Fruit fly (Drosophila melanogaster): ENCODE measurements around the gene Tgi.

The Tgi gene

DNA sequence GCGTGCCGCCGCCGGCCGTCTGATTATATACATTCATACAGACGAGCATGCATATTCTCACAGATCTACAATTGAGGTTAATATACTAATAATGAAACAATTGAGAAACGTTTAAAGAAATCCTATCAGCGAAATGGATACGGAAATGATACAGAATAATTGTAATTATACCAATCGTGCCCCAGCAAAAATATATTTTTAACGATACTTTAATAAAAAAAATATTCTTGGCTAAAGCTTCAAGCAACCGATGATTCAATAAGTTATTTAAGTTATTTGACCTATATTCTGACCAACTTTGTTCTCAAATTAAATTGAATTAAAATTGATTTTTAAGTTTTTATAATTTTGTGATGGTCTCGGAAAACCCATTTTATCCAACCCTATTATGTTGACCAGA is 10.5 kb upstream of the Tgi start:
- TF ChIP-seq Dll (optimal IDR thresholded peaks at IDR 0.05) (no peak), EcR (GFP tag; optimal IDR thresholded peaks at IDR 0.05) (no peak), psq (optimal IDR thresholded peaks at IDR 0.05) (no peak), usp (GFP tag; optimal IDR thresholded peaks at IDR 0.05) (no peak), CG8478 (optimal IDR thresholded peaks at IDR 0.05) (no peak), pan (optimal IDR thresholded peaks at IDR 0.05) (no peak)

DNA sequence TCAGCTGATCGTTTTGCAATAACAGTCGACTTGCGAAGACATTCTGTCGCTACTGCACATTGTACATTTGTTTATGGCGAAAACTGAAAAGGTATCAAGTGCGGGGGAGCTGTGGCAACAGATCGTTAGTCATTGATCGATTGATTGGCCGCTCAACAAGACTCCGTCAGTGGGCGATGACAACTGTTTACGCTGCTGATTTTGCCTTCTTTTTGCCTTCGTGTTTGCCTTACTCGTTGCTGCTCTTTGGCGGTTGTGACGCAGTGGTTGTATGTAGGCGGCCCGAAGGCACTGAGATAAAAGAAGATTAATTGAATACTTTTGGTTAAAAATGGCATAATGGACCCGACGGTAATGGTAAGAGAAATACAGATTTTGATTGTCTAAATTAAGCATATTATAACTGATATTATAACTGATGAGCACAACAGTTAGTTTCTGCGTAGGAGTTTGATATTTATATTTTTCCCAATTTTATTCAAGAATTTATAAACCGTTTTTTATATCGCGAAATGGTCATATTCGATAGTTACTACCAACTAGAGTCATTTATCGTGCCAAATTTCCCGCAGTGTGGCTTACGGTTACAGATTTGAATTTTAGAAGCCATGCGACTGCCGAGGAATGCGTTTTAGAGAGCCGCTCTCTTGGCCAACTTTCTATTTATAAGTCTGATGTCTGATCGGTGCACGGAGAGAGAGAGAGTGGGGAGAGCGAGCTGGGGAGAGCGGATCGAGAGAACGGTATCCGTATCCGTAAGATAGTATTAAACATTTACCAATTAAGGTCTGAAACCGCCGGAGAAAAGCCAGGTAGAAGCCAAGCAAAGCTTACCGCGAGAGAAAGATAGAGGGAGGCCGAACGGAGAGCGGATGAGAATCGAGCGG is 9.8 kb upstream of the Tgi start:
- no peak for TF ChIP-seq CG8478 (optimal IDR thresholded peaks at IDR 0.05)
- TF ChIP-seq Dll (optimal IDR thresholded peaks at IDR 0.05): peak; percentile 100
- no peak for TF ChIP-seq psq (optimal IDR thresholded peaks at IDR 0.05)
- TF ChIP-seq pan (optimal IDR thresholded peaks at IDR 0.05): no peak

DNA sequence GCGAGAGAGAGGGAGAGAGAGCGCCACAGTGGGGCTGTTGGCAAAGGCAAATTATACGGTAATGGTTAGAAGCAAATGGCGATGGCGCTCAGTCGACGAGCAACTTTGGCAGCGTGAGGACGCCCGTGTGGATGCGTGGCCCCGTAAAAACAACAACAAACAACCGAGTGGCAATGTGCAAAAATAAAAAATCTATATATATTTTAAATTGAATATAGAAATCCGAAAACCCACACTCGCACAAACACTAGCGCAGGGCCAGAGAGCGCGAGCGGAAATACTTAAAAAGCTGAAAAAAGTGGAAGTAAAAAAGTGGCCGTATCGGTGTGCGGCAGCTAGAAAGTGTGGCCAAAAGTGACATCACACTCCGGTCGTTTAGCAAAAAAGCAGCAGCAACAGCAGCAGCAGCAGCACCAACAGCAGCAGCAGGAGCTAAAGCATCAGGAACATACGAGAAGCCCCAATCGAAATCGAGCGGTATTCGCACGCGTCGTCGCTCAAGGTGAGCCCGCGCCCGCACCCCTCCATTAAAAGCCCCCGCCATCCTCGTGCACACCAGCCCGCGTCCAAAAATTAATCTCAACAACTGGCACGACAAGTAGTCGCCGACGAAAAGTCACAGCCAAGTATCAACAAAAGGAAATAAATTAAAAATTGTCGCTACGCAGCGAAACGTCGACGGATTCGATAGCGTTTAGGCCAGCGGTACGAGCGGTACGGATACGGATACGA is 9.0 kb upstream of the Tgi start, which contains the start of gene stv:
Gene stv (plus strand): TSS at position 89 of the 732 bp plus-strand sequence.
- TF ChIP-seq pan (optimal IDR thresholded peaks at IDR 0.05) (no peak), EcR (GFP tag; optimal IDR thresholded peaks at IDR 0.05) (no peak), CG8478 (optimal IDR thresholded peaks at IDR 0.05) (no peak), psq (optimal IDR thresholded peaks at IDR 0.05) (no peak), usp (GFP tag; optimal IDR thresholded peaks at IDR 0.05) (no peak), Dll (optimal IDR thresholded peaks at IDR 0.05) (no peak)

DNA sequence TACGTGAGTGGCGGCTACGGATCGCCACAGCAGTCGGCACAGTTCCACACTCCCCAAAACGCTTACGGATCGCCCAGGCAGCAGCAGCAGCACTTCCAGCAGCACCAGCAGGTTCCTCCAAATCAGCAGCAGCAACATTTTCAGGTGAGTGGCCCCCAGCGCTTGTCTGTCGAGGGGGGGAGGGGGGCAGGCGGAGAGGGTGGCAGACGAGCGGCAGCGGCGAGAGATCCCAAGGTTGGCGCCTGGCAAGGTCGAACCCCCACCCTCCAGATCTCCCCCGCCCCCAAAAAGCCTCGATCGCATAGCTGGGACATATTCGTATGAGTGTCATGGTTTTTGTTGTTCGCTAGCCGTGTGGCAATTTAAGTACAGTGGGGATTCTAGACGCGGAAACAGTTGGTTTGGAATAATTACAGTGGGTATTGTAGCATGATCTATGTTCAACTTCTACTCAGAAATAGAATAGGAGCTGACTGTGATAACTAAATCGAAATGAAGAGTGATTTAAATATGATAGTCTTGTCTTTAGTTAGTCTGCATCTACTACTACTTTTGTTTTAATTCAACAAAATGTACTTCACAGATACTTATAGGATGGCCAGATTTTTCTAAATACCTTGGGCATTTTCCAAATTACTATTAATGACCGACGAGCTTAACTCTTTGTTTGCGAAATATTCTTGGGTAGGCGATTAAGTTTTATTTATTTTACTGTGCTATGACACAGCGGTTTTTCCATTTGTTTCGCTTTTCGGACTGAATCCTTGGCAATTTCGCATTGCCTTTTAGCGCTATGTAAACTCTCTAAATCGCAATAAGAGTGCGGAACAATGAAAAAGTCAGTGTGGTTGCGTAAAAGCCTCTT is 8.0 kb upstream of the Tgi start:
- TF ChIP-seq CG8478 (optimal IDR thresholded peaks at IDR 0.05) (no peak), pan (optimal IDR thresholded peaks at IDR 0.05) (no peak), psq (optimal IDR thresholded peaks at IDR 0.05) (no peak), usp (GFP tag; optimal IDR thresholded peaks at IDR 0.05) (no peak), Dll (optimal IDR thresholded peaks at IDR 0.05) (no peak)

DNA sequence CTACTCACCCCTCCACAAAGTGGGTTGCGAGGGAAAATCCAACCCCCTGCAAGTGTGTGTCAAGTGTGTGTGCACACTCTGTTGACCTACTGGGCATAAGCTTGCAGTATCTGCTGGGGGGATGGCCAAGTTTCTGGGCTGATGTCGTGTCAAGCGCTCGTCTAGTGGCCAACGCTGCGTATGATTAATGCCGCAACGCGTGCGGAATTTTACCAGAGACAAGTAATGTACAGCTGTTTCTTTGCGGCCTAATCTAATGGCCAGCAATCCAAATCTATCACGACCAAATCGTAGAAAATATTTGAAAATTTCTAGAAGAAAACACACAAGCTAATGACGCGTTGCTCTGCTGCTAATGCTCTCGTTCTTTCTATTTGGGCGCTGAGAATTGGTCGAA is 7.4 kb upstream of the Tgi start:
- no peak for TF ChIP-seq psq (optimal IDR thresholded peaks at IDR 0.05)
- no peak for TF ChIP-seq pan (optimal IDR thresholded peaks at IDR 0.05)
- TF ChIP-seq CG8478 (optimal IDR thresholded peaks at IDR 0.05): no peak
- TF ChIP-seq EcR (GFP tag; optimal IDR thresholded peaks at IDR 0.05): no peak
- no peak for TF ChIP-seq Dll (optimal IDR thresholded peaks at IDR 0.05)
- no peak for TF ChIP-seq usp (GFP tag; optimal IDR thresholded peaks at IDR 0.05)

DNA sequence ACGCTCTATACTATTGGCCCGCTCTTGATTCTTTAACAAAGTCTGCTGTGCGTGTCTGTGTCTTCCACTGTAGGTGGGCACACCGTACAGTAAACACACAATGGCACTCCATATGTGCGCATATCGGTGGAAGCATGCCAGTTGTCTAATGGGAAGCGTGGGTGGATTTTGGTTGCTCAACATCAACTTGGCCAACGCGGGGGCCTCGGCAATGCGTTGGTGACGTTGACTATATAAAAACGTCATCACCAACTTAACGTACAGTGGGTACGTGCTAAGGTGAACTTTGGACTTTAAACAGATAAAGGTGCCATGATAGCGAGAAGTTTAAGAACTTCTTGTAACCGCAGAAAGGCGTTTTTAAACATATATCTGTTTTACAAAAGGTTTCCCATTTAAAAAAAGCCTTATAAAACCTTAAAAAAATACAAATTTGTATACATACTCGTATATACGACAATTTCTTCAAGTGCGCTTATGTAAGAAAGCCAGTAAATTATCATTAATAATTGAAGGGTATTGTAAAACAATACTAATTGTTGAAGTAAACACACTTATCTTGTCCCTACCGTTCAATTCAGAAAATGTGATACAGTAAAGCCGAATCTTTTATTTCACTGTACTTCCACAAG is 6.9 kb upstream of the Tgi start:
- no peak for TF ChIP-seq psq (optimal IDR thresholded peaks at IDR 0.05)
- TF ChIP-seq CG8478 (optimal IDR thresholded peaks at IDR 0.05): no peak
- no peak for TF ChIP-seq usp (GFP tag; optimal IDR thresholded peaks at IDR 0.05)
- TF ChIP-seq EcR (GFP tag; optimal IDR thresholded peaks at IDR 0.05): no peak
- no peak for TF ChIP-seq Dll (optimal IDR thresholded peaks at IDR 0.05)
- TF ChIP-seq pan (optimal IDR thresholded peaks at IDR 0.05): no peak

DNA sequence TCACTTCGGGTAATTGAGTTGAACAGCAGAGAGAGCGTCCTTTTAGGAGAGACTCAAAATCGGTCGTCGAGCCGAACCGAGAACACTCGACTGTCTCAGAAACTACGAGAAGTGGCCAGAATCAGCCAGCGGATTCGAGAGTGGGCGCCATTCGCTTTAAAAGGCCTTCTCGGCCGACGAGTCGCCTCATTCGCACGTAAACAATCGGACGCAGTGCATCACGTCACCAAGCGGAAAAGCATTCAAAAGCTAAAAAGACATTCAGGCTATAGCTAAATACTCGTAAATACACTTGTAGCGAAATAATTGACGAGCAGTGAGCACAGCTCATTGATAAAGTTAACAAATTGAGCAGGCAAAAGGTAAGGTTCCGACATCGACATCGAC is 6.4 kb upstream of the Tgi start:
- peak; percentile 25 for TF ChIP-seq Dll (optimal IDR thresholded peaks at IDR 0.05)
- no peak for TF ChIP-seq CG8478 (optimal IDR thresholded peaks at IDR 0.05)

DNA sequence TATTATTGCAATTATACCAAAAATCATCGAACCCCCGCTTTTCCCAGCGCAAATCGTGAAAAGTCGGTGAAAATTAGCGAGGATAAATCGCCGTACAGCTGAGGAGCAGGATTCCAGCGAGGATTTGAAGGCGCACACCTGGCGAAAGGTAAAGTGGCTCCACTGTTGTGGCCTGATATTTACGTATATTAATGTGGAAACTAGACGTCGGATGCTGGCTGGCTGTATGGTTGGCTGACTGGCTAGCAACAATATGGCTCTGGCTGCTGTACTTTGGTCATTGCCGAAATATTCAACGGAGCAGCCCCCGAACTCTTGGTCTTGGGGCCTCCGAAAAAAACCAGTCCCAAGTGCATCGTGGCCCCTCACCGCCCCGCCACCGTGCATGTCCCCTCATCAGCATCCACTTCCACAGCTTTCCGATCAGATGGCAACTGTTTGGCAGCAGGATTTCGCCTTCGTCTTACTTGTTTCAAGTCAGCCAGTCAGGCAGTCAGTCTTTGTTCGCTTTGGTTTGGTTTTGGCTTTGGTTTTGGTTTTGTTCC is 335 bp downstream of the Tgi start:
- TF ChIP-seq Dll (optimal IDR thresholded peaks at IDR 0.05) (peak; percentile 15), pan (optimal IDR thresholded peaks at IDR 0.05) (no peak)

DNA sequence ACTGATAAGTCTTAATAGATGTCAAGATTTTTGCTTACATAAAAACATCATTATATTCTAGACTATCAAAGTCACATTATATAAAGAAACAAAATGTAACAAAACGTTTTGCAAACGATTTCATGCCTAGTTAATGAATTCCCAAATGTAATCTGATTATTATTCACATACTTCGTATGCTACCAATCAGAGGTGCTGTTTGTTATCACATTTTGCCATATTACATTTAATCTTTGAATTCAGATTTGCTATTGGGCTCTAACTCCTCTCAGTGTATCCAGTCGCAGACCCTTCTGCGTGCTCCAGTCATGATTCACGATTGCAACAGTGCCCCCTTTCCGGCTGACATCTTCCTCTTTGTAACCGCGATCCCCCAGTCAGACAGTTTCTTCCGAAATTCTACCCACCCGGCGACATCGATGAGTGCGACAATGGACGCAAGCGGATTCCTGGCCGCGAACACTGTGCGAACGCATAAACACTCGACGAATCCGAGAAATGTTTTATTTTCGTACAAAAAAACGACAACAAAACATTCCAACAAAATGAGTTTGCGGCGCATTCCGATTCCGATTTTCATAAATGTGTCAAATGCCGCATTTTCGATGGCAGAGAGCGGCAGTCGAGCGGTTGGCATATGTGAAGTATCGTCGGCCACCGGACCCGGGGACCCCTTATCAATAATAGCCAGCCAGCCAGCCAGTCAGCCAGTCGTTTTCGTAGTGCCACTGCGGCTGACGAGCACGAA is 1.7 kb downstream of the Tgi start:
- TF ChIP-seq psq (optimal IDR thresholded peaks at IDR 0.05): no peak
- TF ChIP-seq pan (optimal IDR thresholded peaks at IDR 0.05): no peak
- no peak for TF ChIP-seq EcR (GFP tag; optimal IDR thresholded peaks at IDR 0.05)

DNA sequence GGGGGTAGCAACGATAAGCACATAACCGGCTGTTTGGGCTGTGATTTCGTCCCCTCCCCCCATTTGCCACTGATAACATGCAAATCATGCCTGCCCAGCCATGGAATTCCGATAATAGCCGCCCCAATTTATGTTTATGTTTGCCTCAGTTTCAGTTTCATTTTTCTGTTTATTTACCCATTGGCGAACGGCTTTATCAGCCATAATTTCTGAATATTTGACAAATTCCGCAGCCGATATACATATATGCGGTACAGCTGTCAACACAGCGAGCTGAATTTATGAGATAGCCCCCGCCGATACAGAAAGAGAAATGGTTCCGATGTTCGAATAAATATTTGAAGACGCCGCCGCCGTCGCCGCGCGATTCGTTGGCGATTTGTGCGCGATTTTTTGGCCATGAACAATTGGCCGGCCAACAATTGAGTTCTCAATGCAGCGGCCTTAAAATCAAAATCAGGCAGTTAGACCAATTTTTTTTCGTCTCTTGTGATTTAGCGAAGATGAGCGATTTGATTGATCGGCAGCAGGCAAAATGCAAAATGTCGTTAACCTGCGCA is 2.7 kb downstream of the Tgi start:
- TF ChIP-seq CG8478 (optimal IDR thresholded peaks at IDR 0.05) (no peak), pan (optimal IDR thresholded peaks at IDR 0.05) (no peak), psq (optimal IDR thresholded peaks at IDR 0.05) (no peak), Dll (optimal IDR thresholded peaks at IDR 0.05) (no peak), usp (GFP tag; optimal IDR thresholded peaks at IDR 0.05) (no peak), EcR (GFP tag; optimal IDR thresholded peaks at IDR 0.05) (no peak)
